Fruit fly (Drosophila melanogaster) whole organism, prepupa: ENCODE data around the gene CG13920.
A peak's percentile ranks its signal among the peaks of the same experiment; 100 is the strongest.

Experiments
- CG10631 ChIP-seq: fragments of 200-800 bp; sonication (Bioruptor generic); optimal IDR thresholded peaks from 2 replicates; lab custom pipeline; 2016; ENCODE audit warnings: missing biosample characterization, missing genetic modification characterization
- CG10669 ChIP-seq: fragments of 200-800 bp; sonication (Bioruptor generic); optimal IDR thresholded peaks from 3 replicates; lab custom pipeline; 2018; ENCODE audit warnings: missing biosample characterization, mild to moderate bottlenecking, missing genetic modification characterization, moderate library complexity
- CG11294 ChIP-seq: fragments of 200-800 bp; sonication (Bioruptor generic); IDR thresholded peaks from 2 replicates; pipeline ENCODE4 v1.3.6; 2022; ENCODE audit warnings: missing biosample characterization, missing genetic modification characterization
- CG11762 ChIP-seq: fragments of 200-800 bp; sonication (Bioruptor generic); optimal IDR thresholded peaks from 3 replicates; lab custom pipeline; 2016; ENCODE audit warnings: missing biosample characterization, missing genetic modification characterization; ENCODE audit not compliant: insufficient read depth
- CG11902 ChIP-seq: fragments of 200-800 bp; sonication (Bioruptor generic); optimal IDR thresholded peaks from 3 replicates; lab custom pipeline; 2016; ENCODE audit warnings: missing biosample characterization, missing genetic modification characterization
- CG1621 ChIP-seq: fragments of 200-800 bp; sonication (Bioruptor generic); optimal IDR thresholded peaks from 3 replicates; lab custom pipeline; 2018; ENCODE audit warnings: missing biosample characterization, mild to moderate bottlenecking, missing genetic modification characterization
- CG3032 ChIP-seq: fragments of 200-800 bp; optimal IDR thresholded peaks from 2 replicates; lab custom pipeline; 2019; ENCODE audit warnings: missing biosample characterization, mild to moderate bottlenecking, missing genetic modification characterization, moderate library complexity
- CG32006 ChIP-seq: fragments of 200-800 bp; sonication (Bioruptor generic); optimal IDR thresholded peaks from 3 replicates; lab custom pipeline; 2017; ENCODE audit warnings: missing biosample characterization, mild to moderate bottlenecking, missing genetic modification characterization
- CG34406 ChIP-seq: fragments of 200-800 bp; sonication (Bioruptor generic); optimal IDR thresholded peaks from 3 replicates; lab custom pipeline; 2016; ENCODE audit warnings: missing biosample characterization, missing genetic modification characterization
- CG4318 ChIP-seq: fragments of 200-800 bp; sonication (Bioruptor generic); optimal IDR thresholded peaks from 3 replicates; lab custom pipeline; 2017; ENCODE audit warnings: missing biosample characterization, mild to moderate bottlenecking, missing genetic modification characterization
- CG6854 ChIP-seq: fragments of 200-800 bp; sonication (Bioruptor generic); optimal IDR thresholded peaks from 2 replicates; lab custom pipeline; 2017; ENCODE audit warnings: missing biosample characterization, mild to moderate bottlenecking, missing genetic modification characterization
- CG8319 ChIP-seq: fragments of 200-800 bp; sonication (Bioruptor generic); optimal IDR thresholded peaks from 3 replicates; lab custom pipeline; 2016; ENCODE audit warnings: missing biosample characterization, missing genetic modification characterization
- CG9139 ChIP-seq: fragments of 200-800 bp; sonication (Bioruptor generic); optimal IDR thresholded peaks from 3 replicates; lab custom pipeline; 2017; ENCODE audit warnings: missing biosample characterization, mild to moderate bottlenecking, missing genetic modification characterization
- Eip78C ChIP-seq: fragments of 200-800 bp; sonication (Bioruptor generic); peaks from one replicate; lab custom pipeline; 2016; ENCODE audit warnings: missing biosample characterization, missing genetic modification characterization
- Ets96B ChIP-seq: fragments of 200-800 bp; optimal IDR thresholded peaks from 2 replicates; lab custom pipeline; 2019; ENCODE audit warnings: missing biosample characterization, mild to moderate bottlenecking, missing genetic modification characterization, moderate library complexity
- Gug ChIP-seq: fragments of 200-800 bp; sonication (Bioruptor generic); IDR thresholded peaks from 2 replicates; pipeline ENCODE4 v1.3.6; 2022; ENCODE audit warnings: missing biosample characterization, missing genetic modification characterization
- Hr4 ChIP-seq: fragments of 200-800 bp; sonication (Bioruptor generic); optimal IDR thresholded peaks from 3 replicates; lab custom pipeline; 2016; ENCODE audit warnings: missing biosample characterization, missing genetic modification characterization
- Lpt ChIP-seq: fragments of 200-800 bp; sonication (Bioruptor generic); optimal IDR thresholded peaks from 3 replicates; lab custom pipeline; 2016; ENCODE audit warnings: missing biosample characterization, missing genetic modification characterization
- Met ChIP-seq: fragments of 200-800 bp; sonication (Bioruptor generic); optimal IDR thresholded peaks from 3 replicates; lab custom pipeline; 2016; ENCODE audit warnings: missing biosample characterization, missing genetic modification characterization
- OdsH ChIP-seq: fragments of 200-800 bp; sonication (Bioruptor generic); optimal IDR thresholded peaks from 3 replicates; lab custom pipeline; 2016; ENCODE audit warnings: missing biosample characterization, missing genetic modification characterization
- Smox ChIP-seq: fragments of 200-800 bp; sonication (Bioruptor generic); optimal IDR thresholded peaks from 3 replicates; lab custom pipeline; 2016; ENCODE audit warnings: missing biosample characterization, missing genetic modification characterization
- achi ChIP-seq: fragments of 200-800 bp; sonication (Bioruptor generic); optimal IDR thresholded peaks from 3 replicates; lab custom pipeline; 2016; ENCODE audit warnings: missing biosample characterization, missing genetic modification characterization
- cyc ChIP-seq: fragments of 200-800 bp; sonication (Bioruptor generic); optimal IDR thresholded peaks from 3 replicates; lab custom pipeline; 2016; ENCODE audit warnings: missing biosample characterization, missing genetic modification characterization
- dsx ChIP-seq: fragments of 200-800 bp; optimal IDR thresholded peaks from 3 replicates; lab custom pipeline; 2019; ENCODE audit warnings: missing biosample characterization, mild to moderate bottlenecking, missing genetic modification characterization, moderate library complexity; ENCODE audit not compliant: poor library complexity, severe bottlenecking
- eg ChIP-seq: fragments of 200-800 bp; sonication (Bioruptor generic); IDR thresholded peaks from 3 replicates; pipeline ENCODE4 v1.3.6; 2022; ENCODE audit warnings: missing biosample characterization, missing genetic modification characterization
- esn ChIP-seq: fragments of 200-800 bp; sonication (Bioruptor generic); optimal IDR thresholded peaks from 2 replicates; lab custom pipeline; 2016; ENCODE audit warnings: missing biosample characterization, mild to moderate bottlenecking, missing genetic modification characterization, moderate library complexity
- fd59A ChIP-seq: fragments of 200-800 bp; sonication (Bioruptor generic); optimal IDR thresholded peaks from 2 replicates; lab custom pipeline; 2017; ENCODE audit warnings: missing biosample characterization, mild to moderate bottlenecking, missing genetic modification characterization, missing genetic modification reagents
- fkh ChIP-seq: fragments of 200-800 bp; sonication (Bioruptor generic); optimal IDR thresholded peaks from 3 replicates; lab custom pipeline; 2017; ENCODE audit warnings: missing biosample characterization, mild to moderate bottlenecking, missing genetic modification characterization, moderate library complexity
- lz ChIP-seq: fragments of 200-800 bp; sonication (Bioruptor generic); optimal IDR thresholded peaks from 3 replicates; lab custom pipeline; 2016; ENCODE audit warnings: missing biosample characterization, missing genetic modification characterization
- net ChIP-seq: fragments of 200-800 bp; sonication (Bioruptor generic); optimal IDR thresholded peaks from 3 replicates; lab custom pipeline; 2016; ENCODE audit warnings: missing biosample characterization, missing genetic modification characterization
- pdm3 ChIP-seq: fragments of 200-800 bp; sonication (Bioruptor generic); optimal IDR thresholded peaks from 3 replicates; lab custom pipeline; 2016; ENCODE audit warnings: missing biosample characterization, missing genetic modification characterization
- salr ChIP-seq, 2 experiments: fragments of 200-800 bp; sonication (Bioruptor generic); optimal IDR thresholded peaks; 3 replicates each; lab custom pipeline; 2016 to 2018; ENCODE audit warnings: missing biosample characterization in 2 of 2, missing genetic modification characterization in 2 of 2, mild to moderate bottlenecking in 1 of 2
- spab ChIP-seq: fragments of 200-800 bp; sonication (Bioruptor generic); optimal IDR thresholded peaks from 2 replicates; lab custom pipeline; 2017; ENCODE audit warnings: missing biosample characterization, mild to moderate bottlenecking, missing genetic modification characterization, missing genetic modification reagents
- svp ChIP-seq: fragments of 200-800 bp; sonication (Bioruptor generic); peaks from one replicate; lab custom pipeline; 2016; ENCODE audit warnings: missing biosample characterization, missing genetic modification characterization
- vri ChIP-seq: fragments of 200-800 bp; sonication (Bioruptor generic); optimal IDR thresholded peaks from 3 replicates; lab custom pipeline; 2016; ENCODE audit warnings: missing biosample characterization, mild to moderate bottlenecking, missing genetic modification characterization

CG13920 gene

DNA sequence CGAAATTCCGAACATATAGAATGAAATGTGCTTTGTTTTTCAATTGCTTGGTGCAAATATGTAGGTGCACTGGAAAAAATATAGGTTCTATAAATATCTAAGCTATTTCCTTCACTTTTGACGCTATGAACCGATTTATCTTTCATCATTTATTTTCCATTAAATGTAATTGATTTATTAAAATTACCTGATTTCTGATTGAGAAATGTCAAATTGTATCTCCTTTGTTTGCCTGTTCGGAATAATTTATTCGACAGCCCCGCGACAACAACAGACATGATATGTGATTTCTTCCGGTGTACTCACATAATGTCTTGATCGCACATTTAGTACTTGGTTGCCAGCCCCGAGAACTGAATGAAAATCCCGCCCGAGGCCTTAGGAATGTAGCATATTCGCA, 39.1 kb upstream of the CG13920 start (continued):
- TF ChIP-seq Hr4 (peak; percentile 42), OdsH (GFP tag; lab: Kevin White, UChicago) (no peak), Smox (GFP tag; lab: Kevin White, UChicago) (no peak), esn (GFP tag; lab: Kevin White, UChicago) (no peak), CG34406 (GFP tag; lab: Kevin White, UChicago) (no peak), CG9139 (GFP tag; lab: Kevin White, UChicago) (no peak), CG32006 (GFP tag; lab: Kevin White, UChicago) (peak; percentile 38), salr (GFP tag; optimal IDR thresholded peaks at IDR 0.05; lab: Kevin White, UChicago) (no peak), CG8319 (GFP tag; lab: Kevin White, UChicago) (no peak), vri (GFP tag; lab: Kevin White, UChicago) (no peak), Gug (GFP tag; lab: Robert Waterston, UW) (peak; percentile 19; the same call in 1 of the 2 replicates), net (GFP tag; lab: Kevin White, UChicago) (peak; percentile 21), CG11294 (GFP tag; lab: Robert Waterston, UW) (no peak; the same call in 1 of the 2 replicates), lz (no peak), CG11902 (GFP tag; lab: Kevin White, UChicago) (no peak), fkh (no peak), svp (GFP tag; lab: Kevin White, UChicago) (peak; percentile 52), eg (peak; percentile 43; the same call in 2 of the 3 replicates), CG3032 (tag; lab: Kevin White, UChicago) (no peak), fd59A (GFP tag; lab: Kevin White, UChicago) (no peak), Met (GFP tag; lab: Kevin White, UChicago) (no peak), CG10669 (GFP tag; lab: Kevin White, UChicago) (no peak), Eip78C (GFP tag; lab: Kevin White, UChicago) (peak; percentile 77), CG6854 (GFP tag; lab: Kevin White, UChicago) (no peak), Ets96B (tag; lab: Kevin White, UChicago) (no peak), Lpt (GFP tag; lab: Kevin White, UChicago) (peak; percentile 23), achi (GFP tag; lab: Kevin White, UChicago) (peak; percentile 20), pdm3 (GFP tag; lab: Kevin White, UChicago) (no peak)

DNA sequence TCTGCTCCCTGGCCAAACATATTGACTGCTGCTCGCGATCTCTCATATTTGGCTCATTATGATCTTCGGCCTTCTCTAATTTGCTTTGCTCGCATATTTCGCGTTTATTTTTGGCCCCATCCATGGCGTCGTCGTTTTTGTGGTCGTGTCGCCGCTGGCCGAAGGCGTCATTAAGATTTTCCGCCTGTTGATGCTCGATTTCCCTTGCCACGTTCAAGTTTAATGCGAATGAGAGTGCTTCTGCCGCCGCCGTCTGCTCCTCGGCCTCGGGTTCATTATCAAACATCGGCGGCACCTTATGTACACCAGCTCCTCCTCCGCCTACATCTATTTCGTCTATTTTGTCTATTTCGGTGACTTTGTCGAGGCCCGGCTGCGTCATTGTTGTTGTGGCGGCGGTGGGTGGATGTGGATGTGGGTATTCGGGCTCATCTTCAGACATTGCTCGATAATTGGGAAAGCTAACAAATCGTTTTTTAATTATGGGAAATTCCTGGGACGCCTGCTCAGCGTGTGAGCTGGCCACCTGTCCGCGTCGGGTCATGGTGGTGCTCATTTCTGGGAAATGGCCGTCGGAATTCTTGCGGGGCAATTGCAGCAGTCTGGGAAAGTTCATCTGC, 34.2 kb upstream of the CG13920 start:
- TF ChIP-seq svp (GFP tag; lab: Kevin White, UChicago), result peak; percentile 57
- no peak for TF ChIP-seq CG4318 (GFP tag; lab: Kevin White, UChicago)

DNA sequence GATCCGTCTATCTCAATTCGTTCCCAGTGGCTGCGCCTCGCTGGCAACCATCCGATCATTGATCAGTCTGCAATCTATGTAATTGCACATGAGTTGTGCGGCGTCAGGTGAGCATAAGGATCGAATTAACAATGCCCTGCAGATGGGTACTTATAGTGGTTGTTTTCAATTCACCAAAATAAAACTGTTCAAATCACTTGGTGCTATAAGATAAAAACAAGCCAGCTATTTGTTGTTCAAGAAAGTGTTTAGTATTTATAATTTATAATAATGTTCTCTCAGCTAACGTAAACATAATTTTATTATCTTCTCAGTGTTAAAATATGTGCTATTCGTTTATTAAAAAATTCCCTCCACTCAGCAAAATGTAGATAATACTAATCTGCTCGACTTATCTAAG, 33.0 kb upstream of the CG13920 start, which contains the start of gene CG12105:
CG12105 (minus strand) TSS at position 101 of the 400 bp plus-strand sequence.
- TF ChIP-seq cyc (no peak), pdm3 (GFP tag; lab: Kevin White, UChicago) (no peak), spab (GFP tag; lab: Kevin White, UChicago) (no peak), CG1621 (tag; lab: Kevin White, UChicago) (no peak), fd59A (GFP tag; lab: Kevin White, UChicago) (no peak), Gug (GFP tag; lab: Robert Waterston, UW) (no peak), CG10631 (no peak), CG4318 (GFP tag; lab: Kevin White, UChicago) (no peak), OdsH (GFP tag; lab: Kevin White, UChicago) (no peak), CG6854 (GFP tag; lab: Kevin White, UChicago) (no peak), CG11762 (no peak), salr (GFP tag; optimal IDR thresholded peaks at IDR 0.05; lab: Kevin White, UChicago) (no peak), dsx (GFP tag; lab: Kevin White, UChicago) (no peak)
